Worm (Caenorhabditis elegans): ENCODE results near the gene ins-13.
"Not testable (repeated sequence)": the region's sequence is repeated elsewhere in the genome, so short reads cannot be mapped to it uniquely, and the experiment has no call there.

The ins-13 gene

ce11 chrII:5537078-5537477 lies 7.6 kb downstream of the ins-13 start:
- no peak for TF ChIP-seq unc-55 (GFP tag; optimal IDR thresholded peaks at IDR 0.05)
- TF ChIP-seq nfya-1 (tag; optimal IDR thresholded peaks at IDR 0.05), result no peak
- no peak for TF ChIP-seq ceh-18 (tag; optimal IDR thresholded peaks at IDR 0.05)
- no peak for TF ChIP-seq ztf-16 (tag; optimal IDR thresholded peaks at IDR 0.05)
- TF ChIP-seq ceh-48 (tag; optimal IDR thresholded peaks at IDR 0.05), result no peak
- TF ChIP-seq sox-4 (tag; optimal IDR thresholded peaks at IDR 0.05), result no peak
- TF ChIP-seq pat-9 (tag; optimal IDR thresholded peaks at IDR 0.05), result no peak
- no peak for TF ChIP-seq ahr-1 (tag; optimal IDR thresholded peaks at IDR 0.05)
- TF ChIP-seq rnt-1 (tag; optimal IDR thresholded peaks at IDR 0.05), result no peak
- no peak for TF ChIP-seq nhr-11 (tag; optimal IDR thresholded peaks at IDR 0.05)
- no peak for TF ChIP-seq eyg-1 (tag; optimal IDR thresholded peaks at IDR 0.05)
- no peak for TF ChIP-seq T23F11.4 (GFP tag; optimal IDR thresholded peaks at IDR 0.05)

ce11 chrII:5534939-5535338 lies 9.7 kb downstream of the ins-13 start, which contains the start of gene hlh-25:
Gene hlh-25, plus strand, starts transcription at chrII:5535239.
- TF ChIP-seq pros-1, npax-4, nhr-11 (tag; optimal IDR thresholded peaks at IDR 0.05): not testable (repeated sequence)

- TF ChIP-seq pat-9 (tag; optimal IDR thresholded peaks at IDR 0.05) (no peak), npax-4 (tag; optimal IDR thresholded peaks at IDR 0.05) (no peak), fax-1 (tag; optimal IDR thresholded peaks at IDR 0.05) (no peak), ceh-31 (tag; optimal IDR thresholded peaks at IDR 0.05) (no peak), rnt-1 (tag; optimal IDR thresholded peaks at IDR 0.05) (no peak), ref-2 (tag; optimal IDR thresholded peaks at IDR 0.05) (no peak), pqm-1 (tag; optimal IDR thresholded peaks at IDR 0.05) (no peak), ceh-9 (tag; optimal IDR thresholded peaks at IDR 0.05) (no peak), ceh-45 (GFP tag; IDR thresholded peaks at IDR 0.05) (no peak), K09A11.1 (tag; optimal IDR thresholded peaks at IDR 0.05; ENCODE audit: insufficient read depth) (no peak), lim-6 (tag; optimal IDR thresholded peaks at IDR 0.05) (no peak), ceh-48 (tag; optimal IDR thresholded peaks at IDR 0.05) (no peak), unc-3 (GFP tag; conservative IDR thresholded peaks at IDR 0.05) (no peak), unc-3 (tag; optimal IDR thresholded peaks at IDR 0.05) (no peak), pros-1 (tag; optimal IDR thresholded peaks at IDR 0.05) (no peak), ceh-30 (tag; optimal IDR thresholded peaks at IDR 0.05) (no peak), syd-9 (tag; optimal IDR thresholded peaks at IDR 0.05) (no peak), elt-2 (tag; optimal IDR thresholded peaks at IDR 0.05) (no peak), zip-5 (tag; optimal IDR thresholded peaks at IDR 0.05) (no peak), C08G9.2 (tag; optimal IDR thresholded peaks at IDR 0.05) (no peak)
Observed at ce11 chrII:5533642-5534041, 11.0 kb downstream of the ins-13 start, which contains the start of gene hlh-26. Gene hlh-26, minus strand, starts transcription at chrII:5533742.

- no peak for TF ChIP-seq elt-2 (tag; optimal IDR thresholded peaks at IDR 0.05)
- no peak for TF ChIP-seq fkh-6 (tag; optimal IDR thresholded peaks at IDR 0.05)
- TF ChIP-seq nhr-11 (tag; optimal IDR thresholded peaks at IDR 0.05), result no peak
- TF ChIP-seq Y22D7AL.16 (tag; optimal IDR thresholded peaks at IDR 0.05), result no peak
- TF ChIP-seq ceh-9 (tag; optimal IDR thresholded peaks at IDR 0.05), result no peak
- TF ChIP-seq C38D4.7 (GFP tag; optimal IDR thresholded peaks at IDR 0.05), result no peak
Observed at ce11 chrII:5531855-5532328, 12.8 kb downstream of the ins-13 start, which contains the start of gene C17C3.9. Gene C17C3.9, minus strand, starts transcription at chrII:5532278.

ce11 chrII:5527841-5528240 lies 16.8 kb downstream of the ins-13 start, which contains the start of gene ZK177.1:
Gene ZK177.1, plus strand, starts transcription at chrII:5528141.
- TF ChIP-seq zip-5 (tag; optimal IDR thresholded peaks at IDR 0.05) (no peak), eyg-1 (tag; optimal IDR thresholded peaks at IDR 0.05) (no peak), odd-2 (tag; optimal IDR thresholded peaks at IDR 0.05) (no peak), ets-4 (tag; optimal IDR thresholded peaks at IDR 0.05) (no peak), ceh-34 (tag; optimal IDR thresholded peaks at IDR 0.05) (no peak), madf-2 (tag; optimal IDR thresholded peaks at IDR 0.05) (no peak), nhr-232 (tag; optimal IDR thresholded peaks at IDR 0.05) (no peak)
